Worm (Caenorhabditis elegans) whole organism, L2 larva: ENCODE results near the gene ZK632.4.

Experiments used
- C34F6.9 ChIP-seq: fragments of 150-350 bp; optimal IDR thresholded peaks from 2 replicates; lab custom pipeline; 2014; ENCODE audit warnings: missing biosample characterization, missing genetic modification characterization
- F13H6.1 ChIP-seq: sonication (generic microtip); optimal IDR thresholded peaks from 2 replicates; lab custom pipeline; 2016; ENCODE audit warnings: missing genetic modification characterization, missing compliant biosample characterization
- R02D3.7 ChIP-seq: fragments of 150-350 bp; optimal IDR thresholded peaks from 2 replicates; lab custom pipeline; 2014; ENCODE audit warnings: missing biosample characterization, missing genetic modification characterization
- Y55F3AM.14 ChIP-seq: fragments of 200-800 bp; sonication (Bioruptor generic); optimal IDR thresholded peaks from 2 replicates; lab custom pipeline; 2018; ENCODE audit warnings: mild to moderate bottlenecking, missing genetic modification characterization, missing compliant biosample characterization
- ZK546.5 ChIP-seq: sonication (generic microtip); optimal IDR thresholded peaks from 2 replicates; lab custom pipeline; 2017; ENCODE audit warnings: missing biosample characterization, missing genetic modification characterization
- alr-1 ChIP-seq: fragments of 150-350 bp; optimal IDR thresholded peaks from 2 replicates; lab custom pipeline; 2014; ENCODE audit warnings: missing biosample characterization, missing genetic modification characterization
- aly-2 ChIP-seq: fragments of 150-350 bp; optimal IDR thresholded peaks from 2 replicates; lab custom pipeline; 2014; ENCODE audit warnings: missing biosample characterization, missing genetic modification characterization
- ama-1 ChIP-seq: fragments of 150-350 bp; optimal IDR thresholded peaks from 2 replicates; lab custom pipeline; 2018; ENCODE audit warnings: inconsistent platforms
- blmp-1 ChIP-seq: sonication (generic microtip); optimal IDR thresholded peaks from 2 replicates; lab custom pipeline; 2017; ENCODE audit warnings: missing genetic modification characterization, mild to moderate bottlenecking, missing compliant biosample characterization, antibody characterized with exemption, moderate library complexity; ENCODE audit not compliant: insufficient read depth
- ceh-82 ChIP-seq: fragments of 150-350 bp; optimal IDR thresholded peaks from 2 replicates; lab custom pipeline; 2014; ENCODE audit warnings: missing biosample characterization, missing genetic modification characterization
- crh-2 ChIP-seq: sonication (generic microtip); optimal IDR thresholded peaks from 2 replicates; lab custom pipeline; 2017; ENCODE audit warnings: missing biosample characterization, missing genetic modification characterization
- dmd-4 ChIP-seq: sonication (generic microtip); optimal IDR thresholded peaks from 2 replicates; lab custom pipeline; 2017; ENCODE audit warnings: missing biosample characterization, missing genetic modification characterization
- elt-1 ChIP-seq: fragments of 150-350 bp; optimal IDR thresholded peaks from 2 replicates; lab custom pipeline; 2014; ENCODE audit warnings: missing biosample characterization, missing genetic modification characterization
- elt-3 ChIP-seq: sonication (generic microtip); optimal IDR thresholded peaks from 2 replicates; lab custom pipeline; 2017; ENCODE audit warnings: missing biosample characterization, missing genetic modification characterization
- fos-1 ChIP-seq: fragments of 150-350 bp; optimal IDR thresholded peaks from 2 replicates; lab custom pipeline; 2014; ENCODE audit warnings: missing biosample characterization, missing genetic modification characterization
- gmeb-1 ChIP-seq: fragments of 150-350 bp; optimal IDR thresholded peaks from 2 replicates; lab custom pipeline; 2014; ENCODE audit warnings: missing biosample characterization, missing genetic modification characterization
- lin-11 ChIP-seq: fragments of 150-350 bp; sonication (generic microtip); optimal IDR thresholded peaks from 2 replicates; lab custom pipeline; 2014; ENCODE audit warnings: missing biosample characterization, missing genetic modification characterization, inconsistent platforms, mixed read lengths
- lin-13 ChIP-seq: fragments of 150-350 bp; optimal IDR thresholded peaks from 2 replicates; lab custom pipeline; 2014; ENCODE audit warnings: missing biosample characterization, missing genetic modification reagents, missing genetic modification characterization
- lin-39 ChIP-seq: fragments of 150-350 bp; optimal IDR thresholded peaks from 2 replicates; lab custom pipeline; 2014; ENCODE audit warnings: missing biosample characterization, missing genetic modification reagents, missing genetic modification characterization
- lsy-2 ChIP-seq, 2 experiments: fragments of 150-350 bp in 1 of 2; sonication (generic microtip) in 1 of 2; optimal IDR thresholded peaks; 2 replicates each; lab custom pipeline; 2014 to 2017; ENCODE audit warnings: missing biosample characterization in 2 of 2, missing genetic modification characterization in 2 of 2
- mab-5 ChIP-seq: fragments of 150-350 bp; optimal IDR thresholded peaks from 2 replicates; lab custom pipeline; 2014; ENCODE audit warnings: missing biosample characterization, missing genetic modification characterization
- mbf-1 ChIP-seq: sonication (generic microtip); optimal IDR thresholded peaks from 2 replicates; lab custom pipeline; 2017; ENCODE audit warnings: missing biosample characterization, missing genetic modification characterization
- mdl-1 ChIP-seq, 2 experiments: fragments of 150-350 bp in 1 of 2; sonication (generic microtip) in 1 of 2; optimal IDR thresholded peaks; 2 replicates each; lab custom pipeline; 2017; ENCODE audit warnings: missing biosample characterization in 2 of 2, missing genetic modification characterization in 2 of 2
- nhr-10 ChIP-seq: sonication (generic microtip); optimal IDR thresholded peaks from 2 replicates; lab custom pipeline; 2017; ENCODE audit warnings: missing biosample characterization, missing genetic modification characterization
- nhr-12 ChIP-seq: fragments of 150-350 bp; optimal IDR thresholded peaks from 2 replicates; lab custom pipeline; 2014; ENCODE audit warnings: missing biosample characterization, missing genetic modification characterization
- nhr-129 ChIP-seq: fragments of 150-350 bp; optimal IDR thresholded peaks from 2 replicates; lab custom pipeline; 2014; ENCODE audit warnings: missing biosample characterization, missing genetic modification characterization
- nhr-21 ChIP-seq: fragments of 150-350 bp; optimal IDR thresholded peaks from 2 replicates; lab custom pipeline; 2014; ENCODE audit warnings: missing biosample characterization, missing genetic modification characterization
- nhr-23 ChIP-seq: fragments of 150-350 bp; optimal IDR thresholded peaks from 2 replicates; lab custom pipeline; 2014; ENCODE audit warnings: missing biosample characterization, missing genetic modification reagents, missing genetic modification characterization
- nhr-237 ChIP-seq: fragments of 150-350 bp; optimal IDR thresholded peaks from 2 replicates; lab custom pipeline; 2014; ENCODE audit warnings: missing biosample characterization, missing genetic modification characterization
- nhr-25 ChIP-seq: fragments of 150-350 bp; sonication (generic microtip); optimal IDR thresholded peaks from 3 replicates; lab custom pipeline; 2014; ENCODE audit warnings: missing biosample characterization, missing genetic modification characterization
- nhr-6 ChIP-seq: fragments of 150-350 bp; optimal IDR thresholded peaks from 2 replicates; lab custom pipeline; 2014; ENCODE audit warnings: missing biosample characterization, missing genetic modification characterization
- nhr-77 ChIP-seq: fragments of 150-350 bp; optimal IDR thresholded peaks from 2 replicates; lab custom pipeline; 2014; ENCODE audit warnings: missing biosample characterization, missing genetic modification characterization
- peb-1 ChIP-seq: fragments of 150-350 bp; optimal IDR thresholded peaks from 2 replicates; lab custom pipeline; 2014; ENCODE audit warnings: missing biosample characterization, missing genetic modification characterization
- sem-4 ChIP-seq: fragments of 150-350 bp; optimal IDR thresholded peaks from 2 replicates; lab custom pipeline; 2014; ENCODE audit warnings: missing biosample characterization, missing genetic modification reagents, missing genetic modification characterization
- skn-1 ChIP-seq: sonication (generic microtip); optimal IDR thresholded peaks from 2 replicates; lab custom pipeline; 2017; ENCODE audit warnings: missing biosample characterization, missing genetic modification characterization
- sma-3 ChIP-seq: sonication (generic microtip); optimal IDR thresholded peaks from 2 replicates; lab custom pipeline; 2016; ENCODE audit warnings: missing genetic modification reagents, missing genetic modification characterization, missing compliant biosample characterization
- sma-9 ChIP-seq, 2 experiments: fragments of 150-350 bp in 1 of 2; sonication (generic microtip) in 1 of 2; optimal IDR thresholded peaks; 2 replicates each; lab custom pipeline; 2014 to 2016; ENCODE audit warnings: missing genetic modification characterization in 2 of 2, mild to moderate bottlenecking in 1 of 2, missing biosample characterization in 1 of 2, missing compliant biosample characterization in 1 of 2, missing genetic modification reagents in 1 of 2, moderate library complexity in 1 of 2
- unc-39 ChIP-seq: fragments of 150-350 bp; optimal IDR thresholded peaks from 2 replicates; lab custom pipeline; 2014; ENCODE audit warnings: missing biosample characterization, missing genetic modification characterization
- unc-55 ChIP-seq: fragments of 150-350 bp; sonication (generic microtip); optimal IDR thresholded peaks from 3 replicates; lab custom pipeline; 2014; ENCODE audit warnings: missing biosample characterization, missing genetic modification reagents, missing genetic modification characterization
- unc-62 ChIP-seq: fragments of 150-350 bp; optimal IDR thresholded peaks from 2 replicates; lab custom pipeline; 2014; ENCODE audit warnings: missing biosample characterization, missing genetic modification reagents, missing genetic modification characterization
- zag-1 ChIP-seq: fragments of 150-350 bp; optimal IDR thresholded peaks from 2 replicates; lab custom pipeline; 2014; ENCODE audit warnings: missing biosample characterization, missing genetic modification characterization
- ztf-1 ChIP-seq: fragments of 200-800 bp; sonication (Bioruptor generic); conservative IDR thresholded peaks from 2 replicates; pipeline ENCODE4 v1.3.6; 2022; ENCODE audit warnings: missing genetic modification characterization, missing compliant biosample characterization
- ztf-4 ChIP-seq: fragments of 150-350 bp; optimal IDR thresholded peaks from 2 replicates; lab custom pipeline; 2014; ENCODE audit warnings: missing biosample characterization, missing genetic modification characterization

ZK632.4 gene

DNA sequence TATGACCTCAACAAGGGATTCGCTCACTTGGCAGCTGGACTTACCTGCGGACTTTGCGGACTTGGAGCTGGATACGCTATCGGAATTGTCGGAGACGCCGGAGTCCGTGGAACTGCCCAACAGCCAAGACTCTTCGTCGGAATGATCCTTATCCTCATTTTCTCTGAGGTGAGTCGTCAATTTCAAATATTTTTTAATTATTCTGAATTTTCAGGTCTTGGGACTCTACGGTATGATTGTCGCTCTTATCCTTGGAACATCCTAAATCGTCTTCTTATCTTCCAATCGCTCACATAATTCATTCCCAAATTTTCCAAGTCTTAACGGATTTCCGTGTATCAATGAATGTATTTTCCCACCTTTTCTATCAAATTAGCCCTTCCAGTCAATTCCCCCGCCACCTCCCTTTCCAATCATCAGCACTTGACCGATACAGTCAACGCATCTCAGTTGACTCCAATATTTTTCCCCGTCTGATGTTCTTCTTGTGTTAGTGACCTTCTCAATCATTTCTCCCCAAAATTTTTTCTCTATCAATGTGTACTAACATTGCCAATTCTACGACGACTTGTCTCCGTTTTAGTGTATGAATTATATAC is 24.7 kb downstream of the ZK632.4 start, which contains the start of gene R10E11.6:
Gene R10E11.6, plus strand, starts transcription at position 524 of the 599 bp plus-strand sequence.
- TF ChIP-seq nhr-237: no peak
- TF ChIP-seq unc-62 (GFP tag; lab: Kevin White, UChicago): no peak
- TF ChIP-seq ceh-82 (tag; lab: Kevin White, UChicago): no peak
- no peak for TF ChIP-seq C34F6.9 (tag; lab: Kevin White, UChicago)
- no peak for TF ChIP-seq unc-39 (tag; lab: Kevin White, UChicago)
- no peak for TF ChIP-seq unc-55 (GFP tag; lab: Kevin White, UChicago)
- no peak for TF ChIP-seq elt-3 (tag; lab: Kevin White, UChicago)
- no peak for TF ChIP-seq dmd-4 (tag; lab: Kevin White, UChicago)
- TF ChIP-seq crh-2 (tag; lab: Kevin White, UChicago): no peak
- TF ChIP-seq nhr-25 (tag; lab: Kevin White, UChicago): no peak
- no peak for TF ChIP-seq fos-1 (tag; lab: Kevin White, UChicago)
- TF ChIP-seq nhr-23 (tag; lab: Kevin White, UChicago): no peak
- no peak for TF ChIP-seq blmp-1
- no peak for TF ChIP-seq nhr-10 (tag; lab: Kevin White, UChicago)
- TF ChIP-seq lin-13 (GFP tag; lab: Kevin White, UChicago): no peak

DNA sequence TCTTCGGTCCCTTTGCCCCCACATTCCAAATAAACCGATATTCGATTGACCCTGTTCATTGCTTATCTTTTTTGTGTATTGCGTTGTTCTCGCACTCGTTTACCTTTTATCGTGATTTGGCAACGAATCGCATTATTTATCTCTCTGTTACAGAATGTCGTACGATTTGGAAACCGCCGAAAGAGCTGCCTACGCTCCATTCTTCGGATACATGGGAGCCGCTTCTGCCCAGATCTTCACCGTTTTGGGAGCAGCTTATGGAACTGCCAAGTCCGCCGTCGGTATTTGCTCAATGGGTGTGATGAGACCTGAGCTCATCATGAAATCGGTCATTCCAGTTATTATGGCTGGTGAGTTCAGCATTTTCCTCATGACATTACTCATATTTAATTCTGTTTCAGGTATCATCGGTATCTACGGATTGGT is 25.2 kb downstream of the ZK632.4 start, which contains the start of gene vha-2:
Gene vha-2, plus strand, starts transcription at position 154 of the 426 bp plus-strand sequence.
- no peak for TF ChIP-seq mab-5
- no peak for TF ChIP-seq elt-1 (tag; lab: Kevin White, UChicago)
- no peak for TF ChIP-seq sem-4
- peak; percentile 1 for TF ChIP-seq nhr-129
- TF ChIP-seq R02D3.7 (tag; lab: Kevin White, UChicago): no peak
- no peak for TF ChIP-seq unc-39 (tag; lab: Kevin White, UChicago)
- no peak for TF ChIP-seq nhr-12 (tag; lab: Kevin White, UChicago)
- peak; percentile 22 for TF ChIP-seq lin-11
- peak; percentile 15 for TF ChIP-seq sma-3
- TF ChIP-seq lsy-2 (tag; optimal IDR thresholded peaks at IDR 0.05; lab: Kevin White, UChicago): no peak
- TF ChIP-seq sma-9 (GFP tag; optimal IDR thresholded peaks at IDR 0.05; lab: Kevin White, UChicago): no peak
- no peak for TF ChIP-seq sma-9 (tag; optimal IDR thresholded peaks at IDR 0.05; lab: Kevin White, UChicago)
- no peak for TF ChIP-seq blmp-1
- TF ChIP-seq aly-2 (tag; lab: Kevin White, UChicago): no peak
- no peak for TF ChIP-seq ztf-1
- TF ChIP-seq fos-1 (tag; lab: Kevin White, UChicago): peak; percentile 29
- no peak for TF ChIP-seq nhr-77 (tag; lab: Kevin White, UChicago)
- no peak for TF ChIP-seq lin-13 (GFP tag; lab: Kevin White, UChicago)
- TF ChIP-seq, all 48 proteins: peak for 4

DNA sequence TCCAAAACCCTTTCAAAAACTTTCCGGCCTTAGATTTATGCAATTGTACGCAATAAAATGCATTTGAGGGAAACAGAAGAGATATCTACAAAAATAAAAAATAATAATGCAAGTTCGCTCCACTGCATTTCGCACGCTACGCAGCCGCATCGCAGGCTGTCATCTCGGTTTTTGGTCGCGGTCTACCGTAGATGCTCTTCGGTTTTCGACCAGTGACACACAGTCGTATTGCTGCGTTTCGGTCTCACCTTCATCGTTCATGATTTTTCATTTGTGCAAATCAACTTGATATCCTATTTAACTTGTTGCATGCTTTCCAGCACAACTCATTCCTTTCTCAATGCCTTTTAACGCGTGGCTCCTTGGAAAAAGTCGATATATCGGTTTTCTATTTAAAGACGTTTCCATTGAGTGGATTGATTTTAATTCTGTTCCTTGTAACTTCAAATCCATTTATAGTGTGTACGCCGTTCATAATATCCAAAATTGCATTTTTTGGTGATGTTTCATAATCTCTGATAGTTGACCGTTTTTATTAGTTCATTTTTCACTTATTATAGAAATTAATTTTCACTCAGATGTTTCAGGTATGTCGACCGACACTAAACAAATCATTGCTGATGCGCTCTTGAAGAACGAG is 26.5 kb downstream of the ZK632.4 start, which contains the start of gene vha-1:
Gene vha-1, plus strand, starts transcription at position 590 of the 640 bp plus-strand sequence.
- TF ChIP-seq nhr-10 (tag; lab: Kevin White, UChicago): no peak
- TF ChIP-seq nhr-23 (tag; lab: Kevin White, UChicago): no peak
- TF ChIP-seq mab-5: peak; percentile 43
- TF ChIP-seq F13H6.1: peak; percentile 74
- TF ChIP-seq dmd-4 (tag; lab: Kevin White, UChicago): no peak
- TF ChIP-seq nhr-237: no peak
- peak; percentile 75 for TF ChIP-seq nhr-25 (tag; lab: Kevin White, UChicago)
- no peak for TF ChIP-seq sem-4
- TF ChIP-seq nhr-77 (tag; lab: Kevin White, UChicago): no peak
- no peak for TF ChIP-seq alr-1 (tag; lab: Kevin White, UChicago)
- peak; percentile 42 for TF ChIP-seq ZK546.5 (tag; lab: Kevin White, UChicago)
- peak; percentile 81 for TF ChIP-seq nhr-21 (tag; lab: Kevin White, UChicago)
- TF ChIP-seq gmeb-1 (tag; lab: Kevin White, UChicago): peak; percentile 79
- TF ChIP-seq mdl-1 (tag; optimal IDR thresholded peaks at IDR 0.05; lab: Kevin White, UChicago): peak in 1 of 2 experiments; percentile 41
- TF ChIP-seq nhr-129: peak; percentile 88
- no peak for TF ChIP-seq peb-1
- TF ChIP-seq ceh-82 (tag; lab: Kevin White, UChicago): peak; percentile 55
- no peak for TF ChIP-seq Y55F3AM.14 (GFP tag; lab: Kevin White, UChicago)
- peak; percentile 65 for TF ChIP-seq ztf-4 (tag; lab: Kevin White, UChicago)
- peak; percentile 78 to 94 for TF ChIP-seq lsy-2 (tag; optimal IDR thresholded peaks at IDR 0.05; lab: Kevin White, UChicago)
- peak; percentile 98 for TF ChIP-seq C34F6.9 (tag; lab: Kevin White, UChicago)
- TF ChIP-seq elt-1 (tag; lab: Kevin White, UChicago): no peak
- TF ChIP-seq blmp-1: peak; percentile 56
- no peak for TF ChIP-seq aly-2 (tag; lab: Kevin White, UChicago)
- peak; percentile 69 for TF ChIP-seq zag-1 (tag; lab: Kevin White, UChicago)
- no peak for TF ChIP-seq mbf-1
- no peak for TF ChIP-seq skn-1 (tag; lab: Kevin White, UChicago)
- no peak for TF ChIP-seq elt-3 (tag; lab: Kevin White, UChicago)
- TF ChIP-seq nhr-12 (tag; lab: Kevin White, UChicago): no peak
- TF ChIP-seq nhr-6: peak; percentile 39
- peak; percentile 83 for TF ChIP-seq sma-3
- peak; percentile 78 for TF ChIP-seq ama-1
- TF ChIP-seq lin-39 (tag; lab: Kevin White, UChicago): no peak
- no peak for TF ChIP-seq ztf-1
- TF ChIP-seq sma-9 (GFP tag; optimal IDR thresholded peaks at IDR 0.05; lab: Kevin White, UChicago): peak; percentile 40
- TF ChIP-seq sma-9 (tag; optimal IDR thresholded peaks at IDR 0.05; lab: Kevin White, UChicago): no peak
- no peak for TF ChIP-seq unc-39 (tag; lab: Kevin White, UChicago)
- TF ChIP-seq unc-55 (GFP tag; lab: Kevin White, UChicago): peak; percentile 97
